Fruit fly (Drosophila melanogaster) whole organism, embryonic: Measurements from ENCODE around the gene CG12594.

ENCODE experiments used
- Aef1 ChIP-seq: fragments of 200-800 bp; sonication (Bioruptor generic); IDR thresholded peaks from 3 replicates; pipeline ENCODE4 v1.3.6; 2022; ENCODE audit warnings: missing biosample characterization, missing genetic modification characterization
- Bdp1 ChIP-seq: fragments of 200-800 bp; sonication (Bioruptor generic); optimal IDR thresholded peaks from 3 replicates; lab custom pipeline; 2016; ENCODE audit warnings: missing biosample characterization, missing genetic modification characterization
- CG12391 ChIP-seq: fragments of 200-800 bp; sonication (Bioruptor generic); optimal IDR thresholded peaks from 3 replicates; lab custom pipeline; 2018; ENCODE audit warnings: missing biosample characterization, mild to moderate bottlenecking, missing genetic modification characterization, moderate library complexity
- CG15601 ChIP-seq: fragments of 200-800 bp; sonication (Bioruptor generic); optimal IDR thresholded peaks from 3 replicates; lab custom pipeline; 2019; ENCODE audit warnings: missing biosample characterization, mild to moderate bottlenecking, missing genetic modification characterization, moderate library complexity
- CG17802 ChIP-seq: fragments of 200-800 bp; sonication (Bioruptor generic); optimal IDR thresholded peaks from 2 replicates; lab custom pipeline; 2018; ENCODE audit warnings: missing biosample characterization, mild to moderate bottlenecking, missing genetic modification characterization, moderate library complexity
- CG18262 ChIP-seq: fragments of 200-800 bp; optimal IDR thresholded peaks from 3 replicates; lab custom pipeline; 2019; ENCODE audit warnings: missing biosample characterization, mild to moderate bottlenecking, missing genetic modification characterization, moderate library complexity
- CG18599 ChIP-seq: fragments of 200-800 bp; sonication (Bioruptor generic); optimal IDR thresholded peaks from 3 replicates; lab custom pipeline; 2017; ENCODE audit warnings: missing biosample characterization, missing genetic modification characterization, mild to moderate bottlenecking, moderate library complexity, missing genetic modification reagents
- CG2116 ChIP-seq: fragments of 200-800 bp; sonication (Bioruptor generic); optimal IDR thresholded peaks from 3 replicates; lab custom pipeline; 2018; ENCODE audit warnings: missing biosample characterization, mild to moderate bottlenecking, missing genetic modification characterization
- CG3163 ChIP-seq: fragments of 200-800 bp; sonication (Bioruptor generic); optimal IDR thresholded peaks from 3 replicates; lab custom pipeline; 2016; ENCODE audit warnings: missing biosample characterization, missing genetic modification characterization
- CG33557 ChIP-seq: fragments of 200-800 bp; sonication (Bioruptor generic); optimal IDR thresholded peaks from 2 replicates; lab custom pipeline; 2019; ENCODE audit warnings: missing biosample characterization, mild to moderate bottlenecking, missing genetic modification characterization, moderate library complexity
- CG34376 ChIP-seq: fragments of 200-800 bp; sonication (Bioruptor generic); optimal IDR thresholded peaks from 2 replicates; lab custom pipeline; 2018; ENCODE audit warnings: missing biosample characterization, mild to moderate bottlenecking, missing genetic modification characterization
- CG3995 ChIP-seq: fragments of 200-800 bp; sonication (Bioruptor generic); optimal IDR thresholded peaks from 3 replicates; lab custom pipeline; 2016; ENCODE audit warnings: missing biosample characterization, missing genetic modification characterization
- CG42726 ChIP-seq: fragments of 200-800 bp; sonication (Bioruptor generic); IDR thresholded peaks from 2 replicates; pipeline ENCODE4 v1.3.6; 2022; ENCODE audit warnings: missing biosample characterization, missing genetic modification characterization; ENCODE audit not compliant: partially characterized antibody
- CG7786 ChIP-seq: fragments of 200-800 bp; sonication (Bioruptor generic); optimal IDR thresholded peaks from 2 replicates; lab custom pipeline; 2016; ENCODE audit warnings: missing biosample characterization, missing genetic modification characterization
- CG7928 ChIP-seq: fragments of 200-800 bp; sonication (Bioruptor generic); optimal IDR thresholded peaks from 2 replicates; lab custom pipeline; 2017; ENCODE audit warnings: missing biosample characterization, mild to moderate bottlenecking, missing genetic modification characterization
- CG8281 ChIP-seq: fragments of 200-800 bp; sonication (Bioruptor generic); optimal IDR thresholded peaks from 2 replicates; lab custom pipeline; 2018; ENCODE audit warnings: missing biosample characterization, mild to moderate bottlenecking, missing genetic modification characterization, moderate library complexity
- CG9437 ChIP-seq: fragments of 200-800 bp; sonication (Bioruptor generic); optimal IDR thresholded peaks from 2 replicates; lab custom pipeline; 2018; ENCODE audit warnings: missing biosample characterization, mild to moderate bottlenecking, missing genetic modification characterization
- CG9609 ChIP-seq: fragments of 200-800 bp; sonication (Bioruptor generic); optimal IDR thresholded peaks from 3 replicates; lab custom pipeline; 2016; ENCODE audit warnings: missing biosample characterization, missing genetic modification characterization
- D19B ChIP-seq: fragments of 200-800 bp; sonication (Bioruptor generic); optimal IDR thresholded peaks from 2 replicates; lab custom pipeline; 2017; ENCODE audit warnings: missing biosample characterization, mild to moderate bottlenecking, missing genetic modification characterization
- Fer3 ChIP-seq: fragments of 200-800 bp; sonication (Bioruptor generic); optimal IDR thresholded peaks from 2 replicates; lab custom pipeline; 2018; ENCODE audit warnings: missing biosample characterization, mild to moderate bottlenecking, missing genetic modification characterization, moderate library complexity
- Kr ChIP-seq: fragments of 200-800 bp; sonication (Bioruptor generic); optimal IDR thresholded peaks from 2 replicates; lab custom pipeline; 2017; ENCODE audit warnings: missing biosample characterization, mild to moderate bottlenecking, missing genetic modification characterization
- NK7.1 ChIP-seq: fragments of 200-800 bp; sonication (Bioruptor generic); optimal IDR thresholded peaks from 3 replicates; lab custom pipeline; 2016; ENCODE audit warnings: missing biosample characterization, missing genetic modification characterization
- Nf-YC ChIP-seq: fragments of 200-800 bp; optimal IDR thresholded peaks from 3 replicates; lab custom pipeline; 2019; ENCODE audit warnings: missing biosample characterization, mild to moderate bottlenecking, missing genetic modification characterization, moderate library complexity
- Trl ChIP-seq, 3 experiments: fragments of >200 bp in 2 of 3; fragments of 200-800 bp in 1 of 3; sonication (Bioruptor generic) in 1 of 3; optimal IDR thresholded peaks; 2 replicates in 1 of 3; 3 replicates in 2 of 3; lab custom pipeline; 2016 to 2017; ENCODE audit warnings: missing biosample characterization in 1 of 3, missing genetic modification characterization in 1 of 3
- abd-A ChIP-seq: fragments of 200-800 bp; sonication (Bioruptor generic); optimal IDR thresholded peaks from 3 replicates; lab custom pipeline; 2019; ENCODE audit warnings: missing biosample characterization, mild to moderate bottlenecking, missing genetic modification characterization, moderate library complexity
- aop ChIP-seq: fragments of 200-800 bp; sonication (Bioruptor generic); IDR thresholded peaks from 2 replicates; pipeline ENCODE4 v1.3.6; 2022; ENCODE audit warnings: missing biosample characterization, missing genetic modification characterization
- cad ChIP-seq: fragments of >200 bp; optimal IDR thresholded peaks from 2 replicates; lab custom pipeline; 2017; ENCODE audit warnings: missing biosample characterization, missing genetic modification characterization
- cg ChIP-seq: fragments of 200-800 bp; sonication (Bioruptor generic); optimal IDR thresholded peaks from 3 replicates; lab custom pipeline; 2019; ENCODE audit warnings: missing biosample characterization, mild to moderate bottlenecking, missing genetic modification characterization, moderate library complexity
- crc ChIP-seq: fragments of 200-800 bp; sonication (Bioruptor generic); optimal IDR thresholded peaks from 2 replicates; lab custom pipeline; 2016; ENCODE audit warnings: missing biosample characterization, missing genetic modification characterization
- crp ChIP-seq, 2 experiments: fragments of 200-800 bp; sonication (Bioruptor generic); optimal IDR thresholded peaks; 2 replicates in 1 of 2; 3 replicates in 1 of 2; lab custom pipeline; 2017; ENCODE audit warnings: missing biosample characterization in 2 of 2, missing genetic modification characterization in 2 of 2, mild to moderate bottlenecking in 1 of 2, moderate library complexity in 1 of 2
- eve ChIP-seq, 2 experiments: fragments of >200 bp; optimal IDR thresholded peaks; 2 replicates each; lab custom pipeline; 2017; ENCODE audit warnings: missing biosample characterization in 2 of 2, missing genetic modification characterization in 2 of 2
- fru ChIP-seq: fragments of >200 bp; optimal IDR thresholded peaks from 2 replicates; lab custom pipeline; 2017
- grn ChIP-seq: fragments of 200-800 bp; sonication (Bioruptor generic); optimal IDR thresholded peaks from 3 replicates; lab custom pipeline; 2017; ENCODE audit warnings: missing biosample characterization, missing genetic modification characterization
- lov ChIP-seq, 2 experiments: fragments of 200-800 bp in 1 of 2; fragments of >200 bp in 1 of 2; sonication (Bioruptor generic) in 1 of 2; IDR thresholded peaks in 1 of 2; optimal IDR thresholded peaks in 1 of 2; 2 replicates in 1 of 2; 3 replicates in 1 of 2; pipeline versions ENCODE4 v1.3.6 to Lab custom; 2017 to 2022; ENCODE audit warnings: missing biosample characterization in 1 of 2, missing genetic modification characterization in 1 of 2
- maf-S ChIP-seq: fragments of 200-800 bp; sonication (Bioruptor generic); optimal IDR thresholded peaks from 2 replicates; lab custom pipeline; 2016; ENCODE audit warnings: missing biosample characterization, missing genetic modification characterization
- mam ChIP-seq: fragments of 200-800 bp; sonication (Bioruptor generic); optimal IDR thresholded peaks from 3 replicates; lab custom pipeline; 2016; ENCODE audit warnings: missing biosample characterization, missing genetic modification characterization
- nau ChIP-seq: fragments of 200-800 bp; sonication (Bioruptor generic); optimal IDR thresholded peaks from 3 replicates; lab custom pipeline; 2017; ENCODE audit warnings: missing biosample characterization, mild to moderate bottlenecking, missing genetic modification characterization, missing genetic modification reagents
- pfk ChIP-seq: fragments of 200-800 bp; sonication (Bioruptor generic); optimal IDR thresholded peaks from 2 replicates; lab custom pipeline; 2018; ENCODE audit warnings: missing biosample characterization, mild to moderate bottlenecking, missing genetic modification characterization, moderate library complexity
- pnt ChIP-seq: fragments of 200-800 bp; sonication (Bioruptor generic); optimal IDR thresholded peaks from 3 replicates; lab custom pipeline; 2016; ENCODE audit warnings: missing biosample characterization, missing genetic modification characterization
- slp2 ChIP-seq: fragments of 200-800 bp; sonication (Bioruptor generic); optimal IDR thresholded peaks from 2 replicates; lab custom pipeline; 2016; ENCODE audit warnings: missing biosample characterization, missing genetic modification characterization
- sqz ChIP-seq: fragments of 200-800 bp; sonication (Bioruptor generic); optimal IDR thresholded peaks from 3 replicates; lab custom pipeline; 2018; ENCODE audit warnings: missing biosample characterization, mild to moderate bottlenecking, missing genetic modification characterization
- ssp ChIP-seq: fragments of 200-800 bp; sonication (Bioruptor generic); IDR thresholded peaks from 2 replicates; pipeline ENCODE4 v1.3.6; 2022; ENCODE audit warnings: missing biosample characterization, missing genetic modification characterization
- tio ChIP-seq: fragments of 200-800 bp; sonication (Bioruptor generic); optimal IDR thresholded peaks from 2 replicates; lab custom pipeline; 2017; ENCODE audit warnings: missing biosample characterization, missing genetic modification characterization, inconsistent platforms
- twi ChIP-seq: fragments of 200-800 bp; optimal IDR thresholded peaks from 2 replicates; lab custom pipeline; 2019; ENCODE audit warnings: missing biosample characterization, mild to moderate bottlenecking, missing genetic modification characterization, moderate library complexity
- vnd ChIP-seq: fragments of 200-800 bp; sonication (Bioruptor generic); IDR thresholded peaks from 3 replicates; pipeline ENCODE4 v1.3.6; 2022; ENCODE audit warnings: missing biosample characterization, missing genetic modification characterization; ENCODE audit not compliant: partially characterized antibody
- vvl ChIP-seq: fragments of 200-800 bp; sonication (Bioruptor generic); IDR thresholded peaks from 2 replicates; pipeline ENCODE4 v1.3.6; 2022; ENCODE audit warnings: missing biosample characterization, missing genetic modification characterization
- z ChIP-seq: fragments of 200-800 bp; sonication (Bioruptor generic); IDR thresholded peaks from 3 replicates; pipeline ENCODE4 v1.3.6; 2022; ENCODE audit warnings: missing biosample characterization, missing genetic modification characterization
- zf30C ChIP-seq: fragments of 200-800 bp; sonication (Bioruptor generic); optimal IDR thresholded peaks from 3 replicates; lab custom pipeline; 2018; ENCODE audit warnings: missing biosample characterization, mild to moderate bottlenecking, missing genetic modification characterization

The CG12594 gene

DNA sequence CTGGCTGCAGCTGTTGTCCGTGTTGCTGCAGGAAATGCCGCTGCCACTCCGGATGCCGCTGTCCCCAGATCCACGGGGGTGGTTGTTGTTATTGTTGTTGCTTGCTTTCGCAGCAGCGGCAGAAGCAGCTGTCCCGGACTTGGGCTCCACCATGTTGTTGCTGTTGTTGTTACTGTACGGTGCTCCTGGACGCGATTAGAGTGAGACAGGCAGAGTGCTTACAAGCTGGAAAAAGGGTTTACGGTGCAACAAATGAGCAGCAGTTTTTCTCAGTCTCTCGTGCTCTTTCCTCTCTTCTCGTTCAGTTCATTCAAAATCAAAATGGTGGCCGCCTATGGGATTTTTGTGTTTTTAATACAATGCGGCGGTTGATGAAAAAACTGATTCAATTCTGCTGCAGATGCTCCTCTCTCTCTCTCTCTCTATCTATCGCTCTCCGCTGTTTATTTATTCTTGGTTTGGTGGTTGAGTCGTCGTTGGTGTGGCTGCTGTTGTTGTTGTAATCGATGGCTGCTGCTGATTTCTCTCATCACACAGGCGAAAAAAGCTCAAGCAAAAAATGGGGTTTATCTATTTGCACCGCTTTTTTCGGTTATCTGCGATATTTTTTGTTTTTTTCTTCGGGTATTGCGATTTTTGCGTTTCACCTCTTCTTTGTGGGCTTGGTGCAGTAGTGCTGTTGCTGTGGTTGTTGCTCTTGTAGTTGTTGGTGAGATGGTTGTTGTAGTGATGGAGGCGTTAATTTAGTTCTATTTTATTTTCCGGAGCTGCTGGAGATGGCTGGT, 42.2 kb downstream of the CG12594 start (continued):
- no peak for TF ChIP-seq vvl (GFP tag; lab: Robert Waterston, UW)
- TF ChIP-seq tio (GFP tag; lab: Kevin White, UChicago): no peak
- peak; percentile 16 for TF ChIP-seq twi (tag; lab: Kevin White, UChicago)
- TF ChIP-seq eve (GFP tag; optimal IDR thresholded peaks at IDR 0.05; lab: Kevin White, UChicago): peak in 1 of 2 experiments; percentile 75
- TF ChIP-seq slp2: no peak
- TF ChIP-seq pnt: no peak
- TF ChIP-seq CG3163 (GFP tag; lab: Kevin White, UChicago): no peak
- peak; percentile 77 for TF ChIP-seq Nf-YC (tag; lab: Kevin White, UChicago)
- TF ChIP-seq cad (GFP tag; lab: Kevin White, UChicago): no peak
- peak; percentile 28 for TF ChIP-seq cg
- TF ChIP-seq pfk: peak; percentile 51
- TF ChIP-seq z (GFP tag; lab: Robert Waterston, UW): no peak
- TF ChIP-seq NK7.1 (GFP tag; lab: Kevin White, UChicago): no peak
- peak; percentile 96 for TF ChIP-seq Kr (GFP tag; lab: Kevin White, UChicago)
- TF ChIP-seq lov (optimal IDR thresholded peaks at IDR 0.05; lab: Kevin White, UChicago): no peak
- TF ChIP-seq lov (GFP tag; IDR thresholded peaks at IDR 0.05; lab: Robert Waterston, UW): no peak
- TF ChIP-seq D19B: no peak
- TF ChIP-seq maf-S: no peak
- TF ChIP-seq nau (GFP tag; lab: Kevin White, UChicago): no peak
- TF ChIP-seq CG34376 (GFP tag; lab: Kevin White, UChicago): no peak
- peak; percentile 51 for TF ChIP-seq CG15601 (tag; lab: Kevin White, UChicago)
- TF ChIP-seq Trl (optimal IDR thresholded peaks at IDR 0.05; lab: Kevin White, UChicago): peak; percentile 88 to 91
- no peak for TF ChIP-seq Trl (GFP tag; optimal IDR thresholded peaks at IDR 0.05; lab: Kevin White, UChicago)
- TF ChIP-seq CG7928 (GFP tag; lab: Kevin White, UChicago): no peak
- TF ChIP-seq zf30C: peak; percentile 11
- peak in 1 of 2 experiments; percentile 19 for TF ChIP-seq crp (GFP tag; optimal IDR thresholded peaks at IDR 0.05; lab: Kevin White, UChicago)
- TF ChIP-seq CG42726 (GFP tag; lab: Robert Waterston, UW): no peak
- TF ChIP-seq aop (GFP tag; lab: Robert Waterston, UW): no peak
- TF ChIP-seq vnd (GFP tag; lab: Robert Waterston, UW): no peak
- peak; percentile 95 for TF ChIP-seq sqz (GFP tag; lab: Kevin White, UChicago)
- no peak for TF ChIP-seq CG9437 (GFP tag; lab: Kevin White, UChicago)
- no peak for TF ChIP-seq Bdp1 (GFP tag; lab: Kevin White, UChicago)
- no peak for TF ChIP-seq fru
- TF ChIP-seq CG18599: no peak
- TF ChIP-seq ssp (GFP tag; lab: Robert Waterston, UW): no peak
- TF ChIP-seq Aef1 (GFP tag; lab: Robert Waterston, UW): no peak
- no peak for TF ChIP-seq CG18262 (tag; lab: Kevin White, UChicago)
- no peak for TF ChIP-seq CG12391 (tag; lab: Kevin White, UChicago)
- no peak for TF ChIP-seq CG2116 (GFP tag; lab: Kevin White, UChicago)
- TF ChIP-seq CG7786 (GFP tag; lab: Kevin White, UChicago): no peak
- no peak for TF ChIP-seq mam
- TF ChIP-seq crc (GFP tag; lab: Kevin White, UChicago): no peak
- TF ChIP-seq CG9609: no peak
- TF ChIP-seq abd-A (tag; lab: Kevin White, UChicago): peak; percentile 46
- no peak for TF ChIP-seq CG33557 (GFP tag; lab: Kevin White, UChicago)
- no peak for TF ChIP-seq Fer3 (tag; lab: Kevin White, UChicago)
- TF ChIP-seq CG17802 (tag; lab: Kevin White, UChicago): no peak
- no peak for TF ChIP-seq grn (GFP tag; lab: Kevin White, UChicago)
- no peak for TF ChIP-seq CG8281
- no peak for TF ChIP-seq CG3995 (GFP tag; lab: Kevin White, UChicago)
